Worm (Caenorhabditis elegans) whole organism, L4/young adult: ENCODE results near the gene acs-4.

Experiments
- W03F9.2 ChIP-seq: fragments of 150-350 bp; optimal IDR thresholded peaks from 2 replicates; lab custom pipeline; 2014; ENCODE audit warnings: missing biosample characterization, missing genetic modification characterization
- him-1 ChIP-seq: sonication (generic microtip); optimal IDR thresholded peaks from 2 replicates; lab custom pipeline; 2016; ENCODE audit warnings: missing genotype, missing genetic modification reagents, missing genetic modification characterization, missing compliant biosample characterization

DNA sequence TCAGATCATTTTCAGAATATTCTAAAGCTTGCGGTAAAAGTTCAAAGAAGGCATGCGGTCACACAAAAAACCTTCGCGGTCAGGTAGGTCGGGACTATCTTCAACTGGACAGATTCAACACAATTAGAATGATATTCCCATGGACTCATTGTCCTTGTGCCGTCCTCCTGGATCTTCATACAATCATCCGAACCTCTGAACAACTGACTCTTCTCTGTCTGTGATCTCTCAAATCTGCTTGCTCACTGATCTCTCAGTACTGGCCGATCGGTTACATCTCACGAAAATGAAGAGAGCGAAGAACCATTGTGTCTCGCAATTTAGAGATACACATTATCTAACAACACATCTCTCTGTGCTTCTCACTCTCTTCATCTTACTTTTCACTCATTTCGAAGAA is 47.9 kb downstream of the acs-4 start:
- no peak for TF ChIP-seq him-1 (tag; lab: Kevin White, UChicago)
- TF ChIP-seq W03F9.2 (tag; lab: Kevin White, UChicago), result no peak
